Worm (Caenorhabditis elegans): Measurements from ENCODE around the gene F47B8.5.
A peak's percentile ranks its signal among the peaks of the same experiment; 100 is the strongest.

The F47B8.5 gene

ce11 chrV:14354258-14354877, 26.7 kb upstream of the F47B8.5 start, which contains the start of gene Y49A3A.3 (continued):
- peak; percentile 37; the same call in 1 of the 2 replicates for TF ChIP-seq hmg-1.1 (GFP tag; IDR thresholded peaks at IDR 0.05)
- TF ChIP-seq ces-1 (GFP tag; optimal IDR thresholded peaks at IDR 0.05), result no peak
- 0 out of 2 replicates have a peak, but pooled peaks have one; percentile 27 for TF ChIP-seq nhr-42 (GFP tag; IDR thresholded peaks at IDR 0.05)
- TF ChIP-seq nhr-25 (tag; optimal IDR thresholded peaks at IDR 0.05; ENCODE audit: borderline replicate concordance, insufficient read depth), result peak; percentile 59
- no peak for TF ChIP-seq lin-29 (GFP tag; IDR thresholded peaks at IDR 0.05)
- no peak for TF ChIP-seq hlh-30 (tag; optimal IDR thresholded peaks at IDR 0.05; ENCODE audit: insufficient read depth)
- TF ChIP-seq aha-1 (tag), result peak; percentile 94
- peak; percentile 60 for TF ChIP-seq T20F7.1 (GFP tag; optimal IDR thresholded peaks at IDR 0.05)
- peak; percentile 49; the same call in 1 of the 2 replicates for TF ChIP-seq Y105C5A.15 (GFP tag; IDR thresholded peaks at IDR 0.05)
- 0 out of 2 replicates have a peak, but pooled peaks have one; percentile 48 for TF ChIP-seq saeg-2 (GFP tag; IDR thresholded peaks at IDR 0.05)
- TF ChIP-seq mxl-3 (GFP tag; optimal IDR thresholded peaks at IDR 0.05), result peak; percentile 9
- peak; percentile 68; the same call in 1 of the 2 replicates for TF ChIP-seq snpc-1.2 (GFP tag; IDR thresholded peaks at IDR 0.05)
- peak; percentile 86 for TF ChIP-seq T26A8.4 (GFP tag; IDR thresholded peaks at IDR 0.05)
- TF ChIP-seq pha-4 (GFP tag; IDR thresholded peaks at IDR 0.05), result peak; percentile 67
- no peak for TF ChIP-seq pha-4 (tag; optimal IDR thresholded peaks at IDR 0.05)
- TF ChIP-seq ZK337.2 (GFP tag; IDR thresholded peaks at IDR 0.05), result no peak
- no peak for TF ChIP-seq hif-1 (tag; optimal IDR thresholded peaks at IDR 0.05)
- peak in 1 of 2 experiments; percentile 94 for TF ChIP-seq unc-62 (GFP tag; optimal IDR thresholded peaks at IDR 0.05 in 1 of 2)
- TF ChIP-seq unc-62 (tag; optimal IDR thresholded peaks at IDR 0.05), result no peak
- 0 out of 2 replicates have a peak, but pooled peaks have one; percentile 7 for TF ChIP-seq D1046.2 (GFP tag; IDR thresholded peaks at IDR 0.05)
- 0 out of 2 replicates have a peak, but pooled peaks have one; percentile 22 for TF ChIP-seq zip-11 (GFP tag; IDR thresholded peaks at IDR 0.05)
- TF ChIP-seq nhr-102 (tag; optimal IDR thresholded peaks at IDR 0.05), result peak; percentile 91
- peak; percentile 56 for TF ChIP-seq nhr-6 (tag; optimal IDR thresholded peaks at IDR 0.05)
- peak; percentile 82; the same call in 1 of the 2 replicates for TF ChIP-seq zfp-3 (GFP tag; conservative IDR thresholded peaks at IDR 0.05)
- peak; percentile 30; the same call in 1 of the 2 replicates for TF ChIP-seq madf-9 (GFP tag; conservative IDR thresholded peaks at IDR 0.05)
- TF ChIP-seq mes-2 (tag; optimal IDR thresholded peaks at IDR 0.05; ENCODE audit: poor library complexity, severe bottlenecking), result peak; percentile 31
- TF ChIP-seq aly-2 (tag; optimal IDR thresholded peaks at IDR 0.05), result peak; percentile 83
- no peak for TF ChIP-seq lim-7 (GFP tag; IDR thresholded peaks at IDR 0.05)
- peak; percentile 58 for TF ChIP-seq nhr-237 (tag; optimal IDR thresholded peaks at IDR 0.05)
- peak; percentile 55 for TF ChIP-seq hlh-11 (tag; optimal IDR thresholded peaks at IDR 0.05)
- TF ChIP-seq Y5F2A.4 (GFP tag; optimal IDR thresholded peaks at IDR 0.05), result peak; percentile 62
- peak; percentile 40; the same call in 1 of the 2 replicates for TF ChIP-seq ctbp-1 (GFP tag; IDR thresholded peaks at IDR 0.05)
- TF ChIP-seq lin-38 (GFP tag; IDR thresholded peaks at IDR 0.05), result peak; percentile 66
- TF ChIP-seq daf-16 (GFP tag; optimal IDR thresholded peaks at IDR 0.05), result peak in 1 of 2 experiments; percentile 28
- peak; percentile 61 for TF ChIP-seq daf-16 (tag; optimal IDR thresholded peaks at IDR 0.05)

- TF ChIP-seq ceh-32 (tag; optimal IDR thresholded peaks at IDR 0.05; ENCODE audit: poor library complexity) (no peak), lin-15B (tag; optimal IDR thresholded peaks at IDR 0.05) (no peak), nhr-77 (tag; optimal IDR thresholded peaks at IDR 0.05) (no peak), ztf-7 (tag; optimal IDR thresholded peaks at IDR 0.05) (no peak), madf-5 (GFP tag; IDR thresholded peaks at IDR 0.05) (no peak; a peak in 1 of 4 replicates), mxl-3 (GFP tag; optimal IDR thresholded peaks at IDR 0.05) (peak; percentile 5), nhr-237 (tag; optimal IDR thresholded peaks at IDR 0.05) (no peak), aha-1 (tag) (peak; percentile 81), Y75B8A.6 (GFP tag; IDR thresholded peaks at IDR 0.05) (no peak), set-16 (GFP tag; IDR thresholded peaks at IDR 0.05) (peak; percentile 56), ama-1 (optimal IDR thresholded peaks at IDR 0.05) (no peak)
Measured at ce11 chrV:14352032-14352431, 24.4 kb upstream of the F47B8.5 start.

All from whole organism, L4 larva.